Fruit fly (Drosophila melanogaster) Kc167 (cell line): ENCODE data around the gene CAH7.

Source experiments
- Myc ChIP-seq: fragments of >200 bp; optimal IDR thresholded peaks from 2 replicates; lab custom pipeline; 2017; ENCODE audit warnings: missing external identifiers
- h ChIP-seq: fragments of >200 bp; optimal IDR thresholded peaks from 3 replicates; lab custom pipeline; 2018; ENCODE audit warnings: missing external identifiers
- insv ChIP-seq: fragments of >200 bp; optimal IDR thresholded peaks from 3 replicates; lab custom pipeline; 2018; ENCODE audit warnings: missing external identifiers
- psq ChIP-seq: fragments of >200 bp; optimal IDR thresholded peaks from 2 replicates; lab custom pipeline; 2017; ENCODE audit warnings: missing external identifiers

DNA sequence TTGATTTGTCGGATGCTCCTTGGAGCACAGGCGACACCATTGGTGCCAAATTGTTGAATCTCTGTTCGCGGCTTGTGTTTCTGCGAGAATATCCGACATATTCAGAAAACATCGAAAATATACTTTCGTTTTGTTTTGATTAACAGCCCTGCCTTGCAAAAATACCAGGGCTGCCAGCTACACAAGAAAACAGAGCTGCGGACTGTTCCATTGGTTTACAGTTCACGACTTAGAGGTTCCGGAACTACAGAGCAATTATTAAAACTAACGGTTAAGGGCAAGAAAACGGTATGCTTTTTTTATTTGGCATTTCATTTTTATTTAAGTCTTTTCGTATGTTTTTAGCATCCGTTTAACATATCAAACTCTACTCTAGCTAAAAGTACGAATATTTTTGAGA, 49.1 kb downstream of the CAH7 start, which contains the start of gene CG6254:
- no peak for TF ChIP-seq Myc (lab: Kevin White, UChicago)
- TF ChIP-seq h, result no peak
- TF ChIP-seq insv, result no peak
- TF ChIP-seq psq (lab: Kevin White, UChicago), result no peak
